Fruit fly (Drosophila melanogaster): ENCODE results near the gene CG31735.

CG31735 gene

dm6 chr2L:15936138-15936537 lies 40.9 kb downstream of the CG31735 start:
- no peak for TF ChIP-seq ttk (optimal IDR thresholded peaks at IDR 0.05)
- no peak for TF ChIP-seq h (optimal IDR thresholded peaks at IDR 0.05)
- TF ChIP-seq Sin3A (optimal IDR thresholded peaks at IDR 0.05): no peak
- TF ChIP-seq psq (optimal IDR thresholded peaks at IDR 0.05): no peak

dm6 chr2L:15941141-15941540 lies 45.9 kb downstream of the CG31735 start, which contains the start of gene CG12448:
TSS of gene CG12448 (plus strand) at chr2L:15941441.
- TF ChIP-seq insv (optimal IDR thresholded peaks at IDR 0.05) (no peak), Myc (optimal IDR thresholded peaks at IDR 0.05) (no peak), ttk (optimal IDR thresholded peaks at IDR 0.05) (no peak), psq (optimal IDR thresholded peaks at IDR 0.05) (no peak), Sin3A (optimal IDR thresholded peaks at IDR 0.05) (no peak), h (optimal IDR thresholded peaks at IDR 0.05) (no peak)

Measured in Kc167 (cell line).